Worm (Caenorhabditis elegans) whole organism, L4/young adult: Measurements from ENCODE around the gene prcc-1.

Source experiments
- W03F9.2 ChIP-seq: fragments of 150-350 bp; optimal IDR thresholded peaks from 2 replicates; lab custom pipeline; 2014; ENCODE audit warnings: missing biosample characterization, missing genetic modification characterization
- dao-5 ChIP-seq: sonication (generic microtip); optimal IDR thresholded peaks from 2 replicates; lab custom pipeline; 2016; ENCODE audit warnings: missing genotype, missing genetic modification characterization, moderate library complexity, missing compliant biosample characterization
- him-1 ChIP-seq: sonication (generic microtip); optimal IDR thresholded peaks from 2 replicates; lab custom pipeline; 2016; ENCODE audit warnings: missing genotype, missing genetic modification reagents, missing genetic modification characterization, missing compliant biosample characterization

prcc-1 gene

ce11 chrIV:13076620-13077019 lies 17.0 kb downstream of the prcc-1 start, which contains the start of gene C39E9.7:
Gene C39E9.7, minus strand, starts transcription at chrIV:13076720.
- TF ChIP-seq W03F9.2 (tag; lab: Kevin White, UChicago) = no peak
- TF ChIP-seq him-1 (tag; lab: Kevin White, UChicago) = no peak
- no peak for TF ChIP-seq dao-5 (tag; lab: Kevin White, UChicago)

ce11 chrIV:13075625-13076252 lies 17.9 kb downstream of the prcc-1 start:
- TF ChIP-seq W03F9.2 (tag; lab: Kevin White, UChicago) = no peak

- TF ChIP-seq him-1 (tag; lab: Kevin White, UChicago) = no peak
- no peak for TF ChIP-seq W03F9.2 (tag; lab: Kevin White, UChicago)
- TF ChIP-seq dao-5 (tag; lab: Kevin White, UChicago) = no peak
Measured at ce11 chrIV:13071445-13071844, 22.1 kb downstream of the prcc-1 start, which contains the start of gene scl-8. Gene scl-8, plus strand, starts transcription at chrIV:13071745.

ce11 chrIV:13070142-13070541 lies 23.5 kb downstream of the prcc-1 start, which contains the start of gene scl-7:
Gene scl-7, plus strand, starts transcription at chrIV:13070442.
- no peak for TF ChIP-seq W03F9.2 (tag; lab: Kevin White, UChicago)
- TF ChIP-seq dao-5 (tag; lab: Kevin White, UChicago) = no peak
- TF ChIP-seq him-1 (tag; lab: Kevin White, UChicago) = no peak

ce11 chrIV:13068451-13068850 lies 25.1 kb downstream of the prcc-1 start, which contains the start of gene scl-6:
Gene scl-6, plus strand, starts transcription at chrIV:13068751.
- no peak for TF ChIP-seq dao-5 (tag; lab: Kevin White, UChicago)
- no peak for TF ChIP-seq him-1 (tag; lab: Kevin White, UChicago)
- no peak for TF ChIP-seq W03F9.2 (tag; lab: Kevin White, UChicago)

DNA sequence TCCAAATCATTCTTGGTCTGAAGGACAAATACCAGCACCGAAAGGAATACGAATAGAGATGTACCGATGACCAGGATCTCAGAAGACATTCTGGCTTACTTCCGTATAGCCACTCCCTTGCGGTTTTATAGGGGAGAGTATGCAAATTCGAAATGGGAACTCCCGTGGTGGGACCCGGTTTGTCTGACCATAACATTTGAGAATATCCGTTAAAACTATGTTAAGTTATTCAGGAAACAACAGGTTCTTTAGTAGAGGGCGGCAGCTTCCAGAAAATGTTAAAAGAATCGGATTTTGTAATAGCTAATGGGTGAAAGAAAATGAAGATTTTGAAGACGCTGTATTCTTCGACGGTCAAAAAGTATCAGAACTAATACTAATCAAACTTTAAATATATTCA lies 26.4 kb downstream of the prcc-1 start, which contains the start of gene col-131:
Gene col-131 (minus strand): TSS at position 101 of the 400 bp plus-strand sequence.
- no peak for TF ChIP-seq W03F9.2 (tag; lab: Kevin White, UChicago)
- TF ChIP-seq dao-5 (tag; lab: Kevin White, UChicago) = no peak
- no peak for TF ChIP-seq him-1 (tag; lab: Kevin White, UChicago)

DNA sequence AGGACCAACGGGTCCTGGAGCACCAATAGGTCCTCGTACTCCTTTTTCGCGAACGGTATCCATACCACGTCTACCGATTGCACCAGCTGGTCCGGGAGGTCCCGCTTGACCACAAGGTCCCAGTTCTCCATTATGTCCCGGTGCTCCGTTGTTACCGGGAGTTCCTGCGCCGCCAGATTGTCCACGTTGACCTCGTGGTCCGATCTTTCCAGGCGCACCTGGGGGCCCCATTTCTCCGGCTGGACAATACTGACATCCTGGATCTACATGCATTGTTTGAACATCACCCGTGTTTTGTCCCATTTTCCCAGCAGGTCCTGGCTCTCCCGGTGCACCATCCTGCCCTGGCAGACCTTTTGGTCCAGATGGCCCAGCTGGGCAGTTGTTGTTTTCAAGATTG lies 27.6 kb downstream of the prcc-1 start:
- TF ChIP-seq W03F9.2 (tag; lab: Kevin White, UChicago) = no peak
- no peak for TF ChIP-seq dao-5 (tag; lab: Kevin White, UChicago)
- no peak for TF ChIP-seq him-1 (tag; lab: Kevin White, UChicago)

ce11 chrIV:13063714-13064113 lies 29.9 kb downstream of the prcc-1 start, which contains the start of gene scl-5:
Gene scl-5, plus strand, starts transcription at chrIV:13064014.
- no peak for TF ChIP-seq W03F9.2 (tag; lab: Kevin White, UChicago)
- no peak for TF ChIP-seq him-1 (tag; lab: Kevin White, UChicago)
- TF ChIP-seq dao-5 (tag; lab: Kevin White, UChicago) = no peak

DNA sequence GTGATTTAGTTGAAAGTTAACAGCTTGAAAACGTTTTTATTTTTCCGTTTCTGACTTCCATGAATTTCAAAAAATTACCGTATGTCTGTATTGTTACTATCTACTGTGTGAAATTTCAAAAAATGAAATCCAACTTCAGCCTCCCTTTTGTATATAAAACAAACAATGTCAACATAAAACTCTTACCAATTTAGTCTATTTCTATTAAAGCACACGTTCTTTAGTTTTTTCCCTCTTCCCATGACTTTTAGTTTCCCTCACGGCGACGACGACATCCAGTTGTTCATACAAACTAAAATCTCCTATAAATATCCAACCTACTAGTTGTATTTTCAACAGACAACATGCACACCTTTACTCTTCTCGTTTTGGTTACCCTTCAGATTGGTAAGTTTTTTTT lies 34.3 kb downstream of the prcc-1 start, which contains the start of gene scl-3:
Gene scl-3 (plus strand): TSS at position 301 of the 400 bp plus-strand sequence.
- TF ChIP-seq W03F9.2 (tag; lab: Kevin White, UChicago) = no peak
- no peak for TF ChIP-seq dao-5 (tag; lab: Kevin White, UChicago)
- TF ChIP-seq him-1 (tag; lab: Kevin White, UChicago) = no peak

DNA sequence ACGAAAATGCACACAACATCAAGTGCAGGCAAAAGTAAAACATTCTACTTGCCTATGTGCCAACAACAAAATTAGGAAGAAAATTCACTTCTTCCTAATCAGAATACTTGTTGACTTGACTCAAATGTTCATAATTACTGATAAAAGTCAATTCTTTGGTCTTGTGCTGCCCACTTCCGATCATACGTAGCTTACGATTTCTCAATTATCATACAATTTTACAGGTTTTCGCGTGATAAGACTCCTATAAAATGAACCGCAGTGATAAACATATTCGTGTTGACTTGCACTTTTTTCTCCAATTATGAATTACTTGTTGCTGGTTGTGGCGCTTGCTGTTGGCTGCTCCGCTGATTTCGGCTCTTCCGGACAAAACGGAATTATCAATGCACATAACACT lies 36.2 kb downstream of the prcc-1 start, which contains the start of gene scl-2:
Gene scl-2 (plus strand): TSS at position 293 of the 400 bp plus-strand sequence.
- TF ChIP-seq him-1 (tag; lab: Kevin White, UChicago) (no peak), W03F9.2 (tag; lab: Kevin White, UChicago) (no peak), dao-5 (tag; lab: Kevin White, UChicago) (no peak)

DNA sequence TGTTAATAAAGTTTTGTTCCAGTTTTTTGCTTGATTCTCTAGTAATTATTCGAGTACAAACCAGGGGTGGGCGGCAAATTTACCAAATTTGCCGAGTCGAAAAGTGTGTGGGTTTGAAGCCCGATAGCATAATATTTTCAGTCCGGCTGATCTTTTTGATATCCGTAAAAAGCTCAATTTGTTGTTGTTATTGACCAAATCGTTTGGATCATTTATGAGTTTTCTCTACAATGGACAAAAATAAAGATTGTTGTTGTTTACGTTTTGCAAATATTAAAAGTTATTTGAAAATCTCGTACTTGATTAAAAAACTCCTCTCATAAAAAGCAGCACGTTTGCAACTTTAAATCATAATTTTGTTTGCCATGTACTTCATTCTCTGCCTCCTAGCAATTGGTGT lies 37.6 kb downstream of the prcc-1 start, which contains the start of gene scl-1:
Gene scl-1 (plus strand): TSS at position 301 of the 400 bp plus-strand sequence.
- TF ChIP-seq W03F9.2 (tag; lab: Kevin White, UChicago) = no peak
- TF ChIP-seq him-1 (tag; lab: Kevin White, UChicago) = no peak
- no peak for TF ChIP-seq dao-5 (tag; lab: Kevin White, UChicago)

DNA sequence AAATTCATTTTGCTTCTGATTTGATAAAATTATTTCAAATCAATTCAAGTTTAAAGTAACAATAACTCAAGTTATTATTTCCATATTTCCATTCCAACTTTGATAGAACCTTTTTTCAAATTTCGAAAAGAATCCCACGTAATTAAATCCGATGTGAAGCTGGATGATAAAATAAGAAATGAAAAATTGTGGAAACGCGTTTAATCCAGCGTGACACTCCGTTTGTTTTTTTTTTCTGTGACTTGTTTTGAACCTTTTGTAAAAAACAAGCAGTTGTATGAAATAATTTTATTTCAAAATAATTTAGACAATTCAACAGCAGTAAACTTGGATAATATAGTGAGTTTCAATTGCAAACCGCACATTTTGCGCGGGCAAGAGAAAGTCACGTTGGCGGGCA lies 41.0 kb downstream of the prcc-1 start, which contains the start of gene F49E11.7:
Gene F49E11.7 (plus strand): TSS at position 301 of the 400 bp plus-strand sequence.
- no peak for TF ChIP-seq dao-5 (tag; lab: Kevin White, UChicago)
- TF ChIP-seq him-1 (tag; lab: Kevin White, UChicago) = no peak
- TF ChIP-seq W03F9.2 (tag; lab: Kevin White, UChicago) = no peak

ce11 chrIV:13051073-13051472 lies 42.5 kb downstream of the prcc-1 start, which contains the start of gene scl-11:
Gene scl-11, plus strand, starts transcription at chrIV:13051373.
- TF ChIP-seq dao-5 (tag; lab: Kevin White, UChicago) (no peak), him-1 (tag; lab: Kevin White, UChicago) (no peak), W03F9.2 (tag; lab: Kevin White, UChicago) (no peak)
